Fruit fly (Drosophila melanogaster): ENCODE data around the gene cyst.

- TF ChIP-seq Hr78 (GFP tag; optimal IDR thresholded peaks at IDR 0.05) (no peak), CG32264 (GFP tag; optimal IDR thresholded peaks at IDR 0.05) (peak; percentile 6), HLH106 (tag; optimal IDR thresholded peaks at IDR 0.05) (peak; percentile 23), Myc (optimal IDR thresholded peaks at IDR 0.05) (no peak), psq (GFP tag; optimal IDR thresholded peaks at IDR 0.05) (peak; percentile 86), N (GFP tag; optimal IDR thresholded peaks at IDR 0.05) (no peak), pan (optimal IDR thresholded peaks at IDR 0.05) (no peak)
Observed at dm6 chr2L:19546869-19547710, 38.5 kb upstream of the cyst start, which contains the start of gene CG10337.

Data from whole organism, wandering third instar larva.